Fruit fly (Drosophila melanogaster) whole organism, embryonic: ENCODE results near the gene CG7685.
A peak's percentile ranks its signal among the peaks of the same experiment; 100 is the strongest.

ENCODE experiments used
- Adf1 ChIP-seq: fragments of 200-800 bp; sonication (Bioruptor generic); IDR thresholded peaks from 2 replicates; pipeline ENCODE4 v1.3.6; 2022; ENCODE audit warnings: missing biosample characterization, missing genetic modification characterization
- BtbVII ChIP-seq: fragments of 200-800 bp; sonication (Bioruptor generic); optimal IDR thresholded peaks from 3 replicates; lab custom pipeline; 2017; ENCODE audit warnings: missing biosample characterization, mild to moderate bottlenecking, missing genetic modification characterization
- CG10654 ChIP-seq: fragments of 200-800 bp; sonication (Bioruptor generic); optimal IDR thresholded peaks from 2 replicates; lab custom pipeline; 2016; ENCODE audit warnings: missing biosample characterization, missing genetic modification characterization
- CG10959 ChIP-seq: fragments of 200-800 bp; sonication (Bioruptor generic); IDR thresholded peaks from 2 replicates; pipeline ENCODE4 v1.3.6; 2022; ENCODE audit warnings: missing biosample characterization, missing genetic modification characterization
- CG12769 ChIP-seq: fragments of 200-800 bp; sonication (Bioruptor generic); optimal IDR thresholded peaks from 2 replicates; lab custom pipeline; 2019; ENCODE audit warnings: missing biosample characterization, mild to moderate bottlenecking, missing genetic modification characterization, moderate library complexity
- CG16813 ChIP-seq: fragments of 200-800 bp; sonication (Bioruptor generic); IDR thresholded peaks from 3 replicates; pipeline ENCODE4 v1.3.6; 2022; ENCODE audit warnings: missing biosample characterization, missing genetic modification characterization; ENCODE audit not compliant: partially characterized antibody
- CG17612 ChIP-seq: fragments of 200-800 bp; sonication (Bioruptor generic); IDR thresholded peaks from 2 replicates; pipeline ENCODE4 v1.3.6; 2022; ENCODE audit warnings: missing biosample characterization, missing genetic modification characterization
- CG18476 ChIP-seq: fragments of 200-800 bp; sonication (Bioruptor generic); optimal IDR thresholded peaks from 2 replicates; lab custom pipeline; 2016; ENCODE audit warnings: missing biosample characterization, mild to moderate bottlenecking, missing genetic modification characterization
- CG2875 ChIP-seq: fragments of 200-800 bp; sonication (Bioruptor generic); optimal IDR thresholded peaks from 2 replicates; lab custom pipeline; 2017; ENCODE audit warnings: missing biosample characterization, mild to moderate bottlenecking, missing genetic modification characterization, missing genetic modification reagents
- CG31365 ChIP-seq: fragments of 200-800 bp; sonication (Bioruptor generic); optimal IDR thresholded peaks from 2 replicates; lab custom pipeline; 2018; ENCODE audit warnings: missing biosample characterization, mild to moderate bottlenecking, missing genetic modification characterization
- CG3407 ChIP-seq: fragments of 200-800 bp; sonication (Bioruptor generic); optimal IDR thresholded peaks from 2 replicates; lab custom pipeline; 2018; ENCODE audit warnings: missing biosample characterization, mild to moderate bottlenecking, missing genetic modification characterization
- CG3847 ChIP-seq: fragments of 200-800 bp; sonication (Bioruptor generic); IDR thresholded peaks from 2 replicates; pipeline ENCODE4 v1.3.6; 2022; ENCODE audit warnings: missing biosample characterization, missing genetic modification characterization
- CG4707 ChIP-seq: fragments of 200-800 bp; sonication (Bioruptor generic); optimal IDR thresholded peaks from 2 replicates; lab custom pipeline; 2018; ENCODE audit warnings: missing biosample characterization, mild to moderate bottlenecking, missing genetic modification characterization, moderate library complexity
- CG4854 ChIP-seq: fragments of 200-800 bp; sonication (Bioruptor generic); optimal IDR thresholded peaks from 2 replicates; lab custom pipeline; 2016; ENCODE audit warnings: missing biosample characterization, missing genetic modification characterization, inconsistent platforms
- CG6689 ChIP-seq: fragments of 200-800 bp; sonication (Bioruptor generic); IDR thresholded peaks from 2 replicates; pipeline ENCODE4 v1.3.6; 2022; ENCODE audit warnings: missing biosample characterization, missing genetic modification characterization
- D19B ChIP-seq: fragments of 200-800 bp; sonication (Bioruptor generic); optimal IDR thresholded peaks from 2 replicates; lab custom pipeline; 2017; ENCODE audit warnings: missing biosample characterization, mild to moderate bottlenecking, missing genetic modification characterization
- Deaf1 ChIP-seq: fragments of 200-800 bp; optimal IDR thresholded peaks from 3 replicates; lab custom pipeline; 2019; ENCODE audit warnings: missing biosample characterization, mild to moderate bottlenecking, missing genetic modification characterization, moderate library complexity
- H2.0 ChIP-seq: fragments of 200-800 bp; sonication (Bioruptor generic); IDR thresholded peaks from 2 replicates; pipeline ENCODE4 v1.3.6; 2022; ENCODE audit warnings: missing biosample characterization, missing genetic modification characterization
- Med ChIP-seq: fragments of 200-800 bp; sonication (Bioruptor generic); peaks from one replicate; lab custom pipeline; 2016; ENCODE audit warnings: missing biosample characterization, missing genetic modification characterization, mild to moderate bottlenecking, inconsistent platforms, moderate library complexity
- Neu2 ChIP-seq: fragments of 200-800 bp; sonication (Bioruptor generic); optimal IDR thresholded peaks from 3 replicates; lab custom pipeline; 2016; ENCODE audit warnings: missing biosample characterization, missing genetic modification characterization, borderline replicate concordance
- Nf-YA ChIP-seq: fragments of 200-800 bp; sonication (Bioruptor generic); IDR thresholded peaks from 2 replicates; pipeline ENCODE4 v1.3.6; 2022; ENCODE audit warnings: missing biosample characterization, missing genetic modification characterization
- Scr ChIP-seq: fragments of 200-800 bp; sonication (Bioruptor generic); IDR thresholded peaks from 2 replicates; pipeline ENCODE4 v1.3.6; 2022; ENCODE audit warnings: missing biosample characterization, missing genetic modification characterization; ENCODE audit not compliant: partially characterized antibody
- Six4 ChIP-seq: fragments of 200-800 bp; sonication (Bioruptor generic); optimal IDR thresholded peaks from 2 replicates; lab custom pipeline; 2016; ENCODE audit warnings: missing biosample characterization, missing genetic modification characterization
- Ssrp ChIP-seq: fragments of 200-800 bp; sonication (Bioruptor generic); optimal IDR thresholded peaks from 2 replicates; lab custom pipeline; 2018; ENCODE audit warnings: missing biosample characterization, mild to moderate bottlenecking, missing genetic modification characterization, moderate library complexity
- TFAM ChIP-seq: fragments of 200-800 bp; sonication (Bioruptor generic); optimal IDR thresholded peaks from 2 replicates; lab custom pipeline; 2017; ENCODE audit warnings: missing biosample characterization, missing genetic modification characterization, inconsistent platforms
- Usf ChIP-seq: fragments of 200-800 bp; sonication (Bioruptor generic); optimal IDR thresholded peaks from 2 replicates; lab custom pipeline; 2017; ENCODE audit warnings: missing genotype, missing biosample characterization, missing genetic modification characterization
- al ChIP-seq: fragments of 200-800 bp; sonication (Bioruptor generic); IDR thresholded peaks from 2 replicates; pipeline ENCODE4 v1.3.6; 2022; ENCODE audit warnings: missing biosample characterization, missing genetic modification characterization
- dan ChIP-seq: fragments of 200-800 bp; sonication (Bioruptor generic); IDR thresholded peaks from 2 replicates; pipeline ENCODE4 v1.3.6; 2022; ENCODE audit warnings: missing biosample characterization, missing genetic modification characterization
- danr ChIP-seq: fragments of 200-800 bp; sonication (Bioruptor generic); IDR thresholded peaks from 2 replicates; pipeline ENCODE4 v1.3.6; 2022; ENCODE audit warnings: missing biosample characterization, missing genetic modification characterization
- esg ChIP-seq: fragments of 200-800 bp; sonication (Bioruptor generic); conservative IDR thresholded peaks from 2 replicates; pipeline ENCODE4 v1.3.6; 2022; ENCODE audit warnings: missing biosample characterization, missing genetic modification characterization
- eyg ChIP-seq: fragments of 200-800 bp; sonication (Bioruptor generic); optimal IDR thresholded peaks from 3 replicates; lab custom pipeline; 2016; ENCODE audit warnings: missing biosample characterization, missing genetic modification characterization
- gem ChIP-seq: fragments of 200-800 bp; sonication (Bioruptor generic); optimal IDR thresholded peaks from 2 replicates; lab custom pipeline; 2019; ENCODE audit warnings: missing biosample characterization, mild to moderate bottlenecking, missing genetic modification characterization, moderate library complexity
- kni ChIP-seq: fragments of 200-800 bp; sonication (Bioruptor generic); optimal IDR thresholded peaks from 3 replicates; lab custom pipeline; 2017; ENCODE audit warnings: mild to moderate bottlenecking, missing biosample characterization, missing genetic modification reagents, missing genetic modification characterization
- lbe ChIP-seq: fragments of 200-800 bp; sonication (Bioruptor generic); optimal IDR thresholded peaks from 2 replicates; lab custom pipeline; 2016; ENCODE audit warnings: missing biosample characterization, mild to moderate bottlenecking, missing genetic modification characterization
- lov ChIP-seq, 2 experiments: fragments of 200-800 bp in 1 of 2; fragments of >200 bp in 1 of 2; sonication (Bioruptor generic) in 1 of 2; IDR thresholded peaks in 1 of 2; optimal IDR thresholded peaks in 1 of 2; 2 replicates in 1 of 2; 3 replicates in 1 of 2; pipeline versions ENCODE4 v1.3.6 to Lab custom; 2017 to 2022; ENCODE audit warnings: missing biosample characterization in 1 of 2, missing genetic modification characterization in 1 of 2
- maf-S ChIP-seq: fragments of 200-800 bp; sonication (Bioruptor generic); optimal IDR thresholded peaks from 2 replicates; lab custom pipeline; 2016; ENCODE audit warnings: missing biosample characterization, missing genetic modification characterization
- nerfin-1 ChIP-seq: fragments of 200-800 bp; sonication (Bioruptor generic); optimal IDR thresholded peaks from 3 replicates; lab custom pipeline; 2019; ENCODE audit warnings: missing biosample characterization, mild to moderate bottlenecking, missing genetic modification characterization, moderate library complexity
- odd ChIP-seq: fragments of 200-800 bp; sonication (Bioruptor generic); optimal IDR thresholded peaks from 2 replicates; lab custom pipeline; 2017; ENCODE audit warnings: missing biosample characterization, mild to moderate bottlenecking, missing genetic modification characterization
- pita ChIP-seq: fragments of 200-800 bp; sonication (Bioruptor generic); optimal IDR thresholded peaks from 2 replicates; lab custom pipeline; 2017; ENCODE audit warnings: missing biosample characterization, mild to moderate bottlenecking, missing genetic modification characterization
- ro ChIP-seq: fragments of 200-800 bp; sonication (Bioruptor generic); IDR thresholded peaks from 2 replicates; pipeline ENCODE4 v1.3.6; 2022; ENCODE audit warnings: missing biosample characterization, missing genetic modification characterization
- sim ChIP-seq: fragments of 200-800 bp; sonication (Bioruptor generic); IDR thresholded peaks from 2 replicates; pipeline ENCODE4 v1.3.6; 2022; ENCODE audit warnings: missing biosample characterization, missing genetic modification characterization
- sisA ChIP-seq: fragments of 200-800 bp; sonication (Bioruptor generic); IDR thresholded peaks from 2 replicates; pipeline ENCODE4 v1.3.6; 2022; ENCODE audit warnings: missing biosample characterization, missing genetic modification characterization
- slbo ChIP-seq: fragments of 200-800 bp; sonication (Bioruptor generic); IDR thresholded peaks from 2 replicates; pipeline ENCODE4 v1.3.6; 2022; ENCODE audit warnings: missing biosample characterization, missing genetic modification characterization
- tgo ChIP-seq: fragments of 200-800 bp; sonication (Bioruptor generic); IDR thresholded peaks from 3 replicates; pipeline ENCODE4 v1.3.6; 2022; ENCODE audit warnings: missing biosample characterization, missing genetic modification characterization
- tin ChIP-seq: fragments of 200-800 bp; sonication (Bioruptor generic); optimal IDR thresholded peaks from 3 replicates; lab custom pipeline; 2016; ENCODE audit warnings: missing biosample characterization, missing genetic modification characterization
- toy ChIP-seq: fragments of 200-800 bp; sonication (Bioruptor generic); IDR thresholded peaks from 2 replicates; pipeline ENCODE4 v1.3.6; 2022; ENCODE audit warnings: missing biosample characterization, missing genetic modification characterization
- unpg ChIP-seq: fragments of 200-800 bp; sonication (Bioruptor generic); optimal IDR thresholded peaks from 3 replicates; lab custom pipeline; 2018; ENCODE audit warnings: missing biosample characterization, mild to moderate bottlenecking, missing genetic modification characterization, moderate library complexity
- vfl ChIP-seq: fragments of 200-800 bp; sonication (Bioruptor generic); optimal IDR thresholded peaks from 2 replicates; lab custom pipeline; 2016; ENCODE audit warnings: missing biosample characterization, missing genetic modification characterization
- z ChIP-seq: fragments of 200-800 bp; sonication (Bioruptor generic); IDR thresholded peaks from 3 replicates; pipeline ENCODE4 v1.3.6; 2022; ENCODE audit warnings: missing biosample characterization, missing genetic modification characterization

Gene CG7685

dm6 chr3R:18396801-18397604, 7.7 kb upstream of the CG7685 start, which contains the start of gene Vti1b (continued):
- TF ChIP-seq kni (GFP tag; lab: Kevin White, UChicago) (peak; percentile 95), danr (peak; percentile 88), dan (peak; percentile 83), gem (tag; lab: Kevin White, UChicago) (peak; percentile 95), vfl (GFP tag; lab: Kevin White, UChicago) (peak; percentile 78), odd (GFP tag; lab: Kevin White, UChicago) (peak; percentile 85), Med (GFP tag; lab: Kevin White, UChicago) (peak; percentile 98), slbo (peak; percentile 95), CG4707 (GFP tag; lab: Kevin White, UChicago) (peak; percentile 91), unpg (GFP tag; lab: Kevin White, UChicago) (peak; percentile 93), pita (GFP tag; lab: Kevin White, UChicago) (no peak), nerfin-1 (tag; lab: Kevin White, UChicago) (peak; percentile 89), maf-S (GFP tag; lab: Kevin White, UChicago) (peak; percentile 89), CG17612 (peak; percentile 86), CG10654 (GFP tag; lab: Kevin White, UChicago) (peak; percentile 90), Neu2 (GFP tag; lab: Kevin White, UChicago) (peak; percentile 41), Adf1 (GFP tag; lab: Robert Waterston, UW) (peak; percentile 65), CG12769 (tag; lab: Kevin White, UChicago) (peak; percentile 93), CG3407 (GFP tag; lab: Kevin White, UChicago) (peak; percentile 90), Scr (GFP tag; lab: Robert Waterston, UW) (no peak), CG16813 (no peak), tgo (GFP tag; lab: Robert Waterston, UW) (peak; percentile 94), BtbVII (GFP tag; lab: Kevin White, UChicago) (peak; percentile 90), D19B (GFP tag; lab: Kevin White, UChicago) (peak; percentile 77), esg (GFP tag; lab: Robert Waterston, UW) (peak; percentile 92), TFAM (GFP tag; lab: Kevin White, UChicago) (peak; percentile 74), toy (GFP tag; lab: Robert Waterston, UW) (peak; percentile 77), Ssrp (tag; lab: Kevin White, UChicago) (peak; percentile 94), CG18476 (peak; percentile 91), CG31365 (tag; lab: Kevin White, UChicago) (peak; percentile 83), lov (optimal IDR thresholded peaks at IDR 0.05; lab: Kevin White, UChicago) (no peak), lov (GFP tag; IDR thresholded peaks at IDR 0.05; lab: Robert Waterston, UW) (peak; percentile 77; the same call in 1 of the 3 replicates), CG10959 (GFP tag; lab: Robert Waterston, UW) (peak; percentile 89), CG6689 (GFP tag; lab: Robert Waterston, UW) (peak; percentile 93), CG4854 (GFP tag; lab: Kevin White, UChicago) (peak; percentile 90), Deaf1 (tag; lab: Kevin White, UChicago) (peak; percentile 71), al (GFP tag; lab: Robert Waterston, UW) (peak; percentile 83), CG2875 (GFP tag; lab: Kevin White, UChicago) (peak; percentile 88), sim (peak; percentile 73), ro (GFP tag; lab: Robert Waterston, UW) (peak; percentile 57; the same call in 1 of the 2 replicates), CG3847 (peak; percentile 88), sisA (GFP tag; lab: Robert Waterston, UW) (peak; percentile 96), z (peak; percentile 61; the same call in 1 of the 3 replicates), eyg (peak; percentile 72), lbe (GFP tag; lab: Kevin White, UChicago) (peak; percentile 93), tin (peak; percentile 96), H2.0 (GFP tag; lab: Robert Waterston, UW) (peak; percentile 94), Nf-YA (GFP tag; lab: Robert Waterston, UW) (peak; percentile 90), Usf (peak; percentile 83), Six4 (GFP tag; lab: Kevin White, UChicago) (peak; percentile 94)
